Fruit fly (Drosophila melanogaster) whole organism, embryonic: ENCODE measurements around the gene CG3544.

Experiments used
- CG10267 ChIP-seq: fragments of 200-800 bp; sonication (Bioruptor generic); optimal IDR thresholded peaks from 2 replicates; lab custom pipeline; 2018; ENCODE audit warnings: missing biosample characterization, mild to moderate bottlenecking, missing genetic modification characterization, moderate library complexity
- CG10543 ChIP-seq: fragments of 200-800 bp; sonication (Bioruptor generic); optimal IDR thresholded peaks from 3 replicates; lab custom pipeline; 2017; ENCODE audit warnings: missing biosample characterization, mild to moderate bottlenecking, missing genetic modification characterization, moderate library complexity
- CG11398 ChIP-seq: fragments of 200-800 bp; sonication (Bioruptor generic); optimal IDR thresholded peaks from 2 replicates; lab custom pipeline; 2016; ENCODE audit warnings: missing biosample characterization, missing genetic modification characterization
- CG11504 ChIP-seq: fragments of 200-800 bp; sonication (Bioruptor generic); optimal IDR thresholded peaks from 3 replicates; lab custom pipeline; 2019; ENCODE audit warnings: missing biosample characterization, mild to moderate bottlenecking, missing genetic modification characterization, moderate library complexity
- CG1529 ChIP-seq: fragments of 200-800 bp; sonication (Bioruptor generic); optimal IDR thresholded peaks from 3 replicates; lab custom pipeline; 2018; ENCODE audit warnings: missing biosample characterization, missing genetic modification characterization
- CG15479 ChIP-seq: fragments of 200-800 bp; sonication (Bioruptor generic); optimal IDR thresholded peaks from 3 replicates; lab custom pipeline; 2019; ENCODE audit warnings: missing biosample characterization, mild to moderate bottlenecking, missing genetic modification characterization, moderate library complexity
- CG2889 ChIP-seq: fragments of 200-800 bp; sonication (Bioruptor generic); IDR thresholded peaks from 3 replicates; pipeline ENCODE4 v1.3.6; 2022; ENCODE audit warnings: missing biosample characterization, missing genetic modification characterization
- CG31224 ChIP-seq: fragments of 200-800 bp; sonication (Bioruptor generic); IDR thresholded peaks from 2 replicates; pipeline ENCODE4 v1.3.6; 2022; ENCODE audit warnings: missing biosample characterization, missing genetic modification characterization
- CG3281 ChIP-seq: fragments of 200-800 bp; sonication (Bioruptor generic); optimal IDR thresholded peaks from 3 replicates; lab custom pipeline; 2017; ENCODE audit warnings: missing biosample characterization, mild to moderate bottlenecking, missing genetic modification characterization
- CG33213 ChIP-seq: fragments of 200-800 bp; sonication (Bioruptor generic); optimal IDR thresholded peaks from 3 replicates; lab custom pipeline; 2016; ENCODE audit warnings: missing biosample characterization, missing genetic modification characterization
- CG3838 ChIP-seq: fragments of 200-800 bp; sonication (Bioruptor generic); optimal IDR thresholded peaks from 3 replicates; lab custom pipeline; 2016; ENCODE audit warnings: missing biosample characterization, missing genetic modification characterization
- CG43689 ChIP-seq: fragments of 200-800 bp; sonication (Bioruptor generic); IDR thresholded peaks from 2 replicates; pipeline ENCODE4 v1.3.6; 2022; ENCODE audit warnings: missing biosample characterization, missing genetic modification characterization
- CG4404 ChIP-seq: fragments of 200-800 bp; sonication (Bioruptor generic); IDR thresholded peaks from 2 replicates; pipeline ENCODE4 v1.3.6; 2022; ENCODE audit warnings: missing biosample characterization, missing genetic modification characterization
- CG4617 ChIP-seq: fragments of 200-800 bp; sonication (Bioruptor generic); optimal IDR thresholded peaks from 3 replicates; lab custom pipeline; 2016; ENCODE audit warnings: missing biosample characterization, missing genetic modification characterization, borderline replicate concordance
- CG4854 ChIP-seq: fragments of 200-800 bp; sonication (Bioruptor generic); optimal IDR thresholded peaks from 2 replicates; lab custom pipeline; 2016; ENCODE audit warnings: missing biosample characterization, missing genetic modification characterization, inconsistent platforms
- CG6175 ChIP-seq: fragments of 200-800 bp; sonication (Bioruptor generic); IDR thresholded peaks from 3 replicates; pipeline ENCODE4 v1.3.6; 2022; ENCODE audit warnings: missing biosample characterization, missing genetic modification characterization
- CG6683 ChIP-seq: fragments of 200-800 bp; sonication (Bioruptor generic); optimal IDR thresholded peaks from 2 replicates; lab custom pipeline; 2017; ENCODE audit warnings: missing biosample characterization, mild to moderate bottlenecking, missing genetic modification characterization, missing genetic modification reagents
- CG6689 ChIP-seq: fragments of 200-800 bp; sonication (Bioruptor generic); IDR thresholded peaks from 2 replicates; pipeline ENCODE4 v1.3.6; 2022; ENCODE audit warnings: missing biosample characterization, missing genetic modification characterization
- CG9727 ChIP-seq: fragments of 200-800 bp; sonication (Bioruptor generic); optimal IDR thresholded peaks from 3 replicates; lab custom pipeline; 2017; ENCODE audit warnings: missing biosample characterization, mild to moderate bottlenecking, missing genetic modification characterization
- Deaf1 ChIP-seq: fragments of 200-800 bp; optimal IDR thresholded peaks from 3 replicates; lab custom pipeline; 2019; ENCODE audit warnings: missing biosample characterization, mild to moderate bottlenecking, missing genetic modification characterization, moderate library complexity
- E2f1 ChIP-seq: fragments of 200-800 bp; sonication (Bioruptor generic); IDR thresholded peaks from 2 replicates; pipeline ENCODE4 v1.3.6; 2022; ENCODE audit warnings: missing biosample characterization, missing genetic modification characterization
- ERR ChIP-seq: fragments of 200-800 bp; sonication (Bioruptor generic); optimal IDR thresholded peaks from 2 replicates; lab custom pipeline; 2016; ENCODE audit warnings: missing biosample characterization, missing genetic modification characterization
- Fer2 ChIP-seq: fragments of 200-800 bp; sonication (Bioruptor generic); optimal IDR thresholded peaks from 2 replicates; lab custom pipeline; 2018; ENCODE audit warnings: missing biosample characterization, mild to moderate bottlenecking, missing genetic modification characterization, moderate library complexity
- Meics ChIP-seq: fragments of 200-800 bp; sonication (Bioruptor generic); optimal IDR thresholded peaks from 2 replicates; lab custom pipeline; 2017; ENCODE audit warnings: missing biosample characterization, mild to moderate bottlenecking, missing genetic modification characterization
- Opbp ChIP-seq: fragments of 200-800 bp; sonication (Bioruptor generic); IDR thresholded peaks from 3 replicates; pipeline ENCODE4 v1.3.6; 2022; ENCODE audit warnings: missing biosample characterization, missing genetic modification characterization; ENCODE audit not compliant: partially characterized antibody
- PHDP ChIP-seq: fragments of 200-800 bp; sonication (Bioruptor generic); optimal IDR thresholded peaks from 3 replicates; lab custom pipeline; 2018; ENCODE audit warnings: missing biosample characterization, mild to moderate bottlenecking, missing genetic modification characterization, moderate library complexity
- Pdp1 ChIP-seq, 2 experiments: fragments of 200-800 bp; sonication (Bioruptor generic); optimal IDR thresholded peaks; 3 replicates each; lab custom pipeline; 2016; ENCODE audit warnings: missing biosample characterization in 2 of 2, missing genetic modification characterization in 2 of 2, mild to moderate bottlenecking in 1 of 2, moderate library complexity in 1 of 2
- Poxn ChIP-seq: fragments of 200-800 bp; sonication (Bioruptor generic); IDR thresholded peaks from 2 replicates; pipeline ENCODE4 v1.3.6; 2022; ENCODE audit warnings: missing biosample characterization, missing genetic modification characterization
- ase ChIP-seq: fragments of 200-800 bp; sonication (Bioruptor generic); IDR thresholded peaks from 3 replicates; pipeline ENCODE4 v1.3.6; 2022; ENCODE audit warnings: missing biosample characterization, missing genetic modification characterization
- bbx ChIP-seq: fragments of 200-800 bp; sonication (Bioruptor generic); IDR thresholded peaks from 2 replicates; pipeline ENCODE4 v1.3.6; 2022; ENCODE audit warnings: missing biosample characterization, missing genetic modification characterization; ENCODE audit not compliant: partially characterized antibody
- bcd ChIP-seq: fragments of 200-800 bp; sonication (Bioruptor generic); optimal IDR thresholded peaks from 2 replicates; lab custom pipeline; 2017; ENCODE audit warnings: missing biosample characterization, mild to moderate bottlenecking, missing genetic modification characterization
- cas ChIP-seq: fragments of 200-800 bp; sonication (Bioruptor generic); IDR thresholded peaks from 2 replicates; pipeline ENCODE4 v1.3.6; 2022; ENCODE audit warnings: missing biosample characterization, missing genetic modification characterization
- chif ChIP-seq, 2 experiments: fragments of 200-800 bp; sonication (Bioruptor generic); optimal IDR thresholded peaks; 3 replicates each; lab custom pipeline; 2016; ENCODE audit warnings: missing biosample characterization in 2 of 2, missing genetic modification characterization in 2 of 2
- fd102C ChIP-seq: fragments of 200-800 bp; sonication (Bioruptor generic); optimal IDR thresholded peaks from 2 replicates; lab custom pipeline; 2018; ENCODE audit warnings: missing biosample characterization, mild to moderate bottlenecking, missing genetic modification characterization, moderate library complexity
- ftz-f1 ChIP-seq: fragments of 200-800 bp; sonication (Bioruptor generic); optimal IDR thresholded peaks from 2 replicates; lab custom pipeline; 2016; ENCODE audit warnings: missing biosample characterization, missing genetic modification characterization
- gem ChIP-seq: fragments of 200-800 bp; sonication (Bioruptor generic); optimal IDR thresholded peaks from 2 replicates; lab custom pipeline; 2019; ENCODE audit warnings: missing biosample characterization, mild to moderate bottlenecking, missing genetic modification characterization, moderate library complexity
- grau ChIP-seq: fragments of 200-800 bp; optimal IDR thresholded peaks from 3 replicates; lab custom pipeline; 2019; ENCODE audit warnings: missing biosample characterization, mild to moderate bottlenecking, missing genetic modification characterization, moderate library complexity
- gsb-n ChIP-seq: fragments of 200-800 bp; sonication (Bioruptor generic); optimal IDR thresholded peaks from 3 replicates; lab custom pipeline; 2018; ENCODE audit warnings: missing biosample characterization, mild to moderate bottlenecking, missing genetic modification characterization
- gt ChIP-seq: fragments of 200-800 bp; sonication (Bioruptor generic); IDR thresholded peaks from 2 replicates; pipeline ENCODE4 v1.3.6; 2022; ENCODE audit warnings: missing biosample characterization, missing genetic modification characterization
- lab ChIP-seq: fragments of 200-800 bp; sonication (Bioruptor generic); optimal IDR thresholded peaks from 3 replicates; lab custom pipeline; 2017; ENCODE audit warnings: missing biosample characterization, missing genetic modification characterization, mild to moderate bottlenecking, moderate library complexity, missing genetic modification reagents
- nerfin-1 ChIP-seq: fragments of 200-800 bp; sonication (Bioruptor generic); optimal IDR thresholded peaks from 3 replicates; lab custom pipeline; 2019; ENCODE audit warnings: missing biosample characterization, mild to moderate bottlenecking, missing genetic modification characterization, moderate library complexity
- p53 ChIP-seq: fragments of 200-800 bp; sonication (Bioruptor generic); optimal IDR thresholded peaks from 2 replicates; lab custom pipeline; 2016; ENCODE audit warnings: missing biosample characterization, missing genetic modification characterization
- peb ChIP-seq: fragments of 200-800 bp; sonication (Bioruptor generic); IDR thresholded peaks from 2 replicates; pipeline ENCODE4 v1.3.6; 2022; ENCODE audit warnings: missing biosample characterization, missing genetic modification characterization
- pfk ChIP-seq: fragments of 200-800 bp; sonication (Bioruptor generic); optimal IDR thresholded peaks from 2 replicates; lab custom pipeline; 2018; ENCODE audit warnings: missing biosample characterization, mild to moderate bottlenecking, missing genetic modification characterization, moderate library complexity
- ranshi ChIP-seq: fragments of 200-800 bp; sonication (Bioruptor generic); IDR thresholded peaks from 2 replicates; pipeline ENCODE4 v1.3.6; 2022; ENCODE audit warnings: missing biosample characterization, missing genetic modification characterization
- rib ChIP-seq: fragments of 200-800 bp; sonication (Bioruptor generic); IDR thresholded peaks from 2 replicates; pipeline ENCODE4 v1.3.6; 2022; ENCODE audit warnings: missing biosample characterization, missing genetic modification characterization
- ro ChIP-seq: fragments of 200-800 bp; sonication (Bioruptor generic); IDR thresholded peaks from 2 replicates; pipeline ENCODE4 v1.3.6; 2022; ENCODE audit warnings: missing biosample characterization, missing genetic modification characterization
- sqz ChIP-seq: fragments of 200-800 bp; sonication (Bioruptor generic); optimal IDR thresholded peaks from 3 replicates; lab custom pipeline; 2018; ENCODE audit warnings: missing biosample characterization, mild to moderate bottlenecking, missing genetic modification characterization
- sug ChIP-seq: fragments of 200-800 bp; optimal IDR thresholded peaks from 2 replicates; lab custom pipeline; 2019; ENCODE audit warnings: missing biosample characterization, mild to moderate bottlenecking, missing genetic modification characterization, moderate library complexity
- tap ChIP-seq: fragments of 200-800 bp; optimal IDR thresholded peaks from 3 replicates; lab custom pipeline; 2019; ENCODE audit warnings: missing biosample characterization, mild to moderate bottlenecking, missing genetic modification characterization, moderate library complexity

Gene CG3544

DNA sequence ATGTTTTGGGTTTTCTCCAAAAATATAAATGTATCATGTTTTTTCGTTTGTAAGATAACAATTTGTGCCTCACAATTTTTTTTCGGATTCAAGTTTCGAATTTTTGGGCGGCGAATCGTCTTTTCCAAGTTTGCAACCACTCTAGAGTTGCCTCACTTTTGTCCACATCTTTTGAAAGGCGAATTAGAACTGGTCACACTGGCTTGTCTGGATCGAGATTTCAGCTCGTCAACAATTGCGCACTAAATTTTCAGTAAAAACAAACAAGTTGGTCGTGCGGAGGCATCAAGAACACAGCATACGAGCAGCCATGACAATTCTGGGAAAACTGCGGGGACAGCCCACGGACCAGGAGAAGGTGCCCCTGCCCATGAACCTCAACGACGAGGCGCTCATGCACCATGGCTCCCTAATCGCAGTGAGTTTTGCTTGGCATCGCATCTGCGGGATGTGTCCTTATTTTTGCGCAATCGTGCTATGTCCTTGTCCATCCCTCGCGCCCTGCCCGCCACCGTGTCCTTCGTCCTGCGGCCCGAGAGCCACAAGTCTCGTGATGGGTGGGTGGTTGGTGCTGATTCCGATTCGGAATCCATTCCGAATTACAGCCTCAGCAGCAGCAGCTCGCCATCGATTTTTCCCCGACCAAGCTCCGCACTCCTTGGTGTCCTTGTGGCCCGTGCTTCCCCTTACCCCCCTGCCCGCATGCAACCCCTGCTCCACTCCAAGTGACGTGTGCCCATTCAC, 37.3 kb downstream of the CG3544 start, which contains the start of gene CG3662:
Gene CG3662 (plus strand): TSS at position 48 of the 744 bp plus-strand sequence.
- TF ChIP-seq rib (GFP tag; lab: Robert Waterston, UW) = no peak
- no peak for TF ChIP-seq Poxn (GFP tag; lab: Robert Waterston, UW)
- TF ChIP-seq gt (GFP tag; lab: Robert Waterston, UW) = no peak
- peak in 1 of 2 experiments; percentile 44 for TF ChIP-seq Pdp1 (GFP tag; optimal IDR thresholded peaks at IDR 0.05; lab: Kevin White, UChicago)
- no peak for TF ChIP-seq CG6175 (GFP tag; lab: Robert Waterston, UW)
- TF ChIP-seq tap (tag; lab: Kevin White, UChicago) = no peak
- no peak for TF ChIP-seq fd102C (GFP tag; lab: Kevin White, UChicago)
- TF ChIP-seq CG10267 = peak; percentile 55
- no peak for TF ChIP-seq CG6683
- no peak for TF ChIP-seq Fer2 (tag; lab: Kevin White, UChicago)
- no peak for TF ChIP-seq pfk (GFP tag; lab: Kevin White, UChicago)
- TF ChIP-seq ro (GFP tag; lab: Robert Waterston, UW) = no peak
- TF ChIP-seq CG11504 (tag; lab: Kevin White, UChicago) = peak; percentile 46
- TF ChIP-seq CG4854 (GFP tag; lab: Kevin White, UChicago) = no peak
- TF ChIP-seq CG4617 (GFP tag; lab: Kevin White, UChicago) = peak; percentile 87
- no peak for TF ChIP-seq CG6689 (GFP tag; lab: Robert Waterston, UW)
- no peak for TF ChIP-seq peb (GFP tag; lab: Robert Waterston, UW)
- no peak for TF ChIP-seq CG3281 (GFP tag; lab: Kevin White, UChicago)
- TF ChIP-seq sug (tag; lab: Kevin White, UChicago) = peak; percentile 36
- TF ChIP-seq lab (GFP tag; lab: Kevin White, UChicago) = no peak
- no peak for TF ChIP-seq CG10543 (GFP tag; lab: Kevin White, UChicago)
- no peak for TF ChIP-seq CG4404
- peak; percentile 16 for TF ChIP-seq bcd
- TF ChIP-seq CG43689 (GFP tag; lab: Robert Waterston, UW) = no peak
- TF ChIP-seq CG15479 (GFP tag; lab: Kevin White, UChicago) = peak; percentile 81
- TF ChIP-seq CG9727 (GFP tag; lab: Kevin White, UChicago) = no peak
- TF ChIP-seq bbx (GFP tag; lab: Robert Waterston, UW) = peak; percentile 33; the same call in 1 of the 2 replicates
- TF ChIP-seq CG31224 = no peak
- no peak for TF ChIP-seq CG11398 (GFP tag; lab: Kevin White, UChicago)
- TF ChIP-seq sqz (GFP tag; lab: Kevin White, UChicago) = no peak
- TF ChIP-seq Deaf1 (tag; lab: Kevin White, UChicago) = peak; percentile 85
- no peak for TF ChIP-seq ftz-f1 (GFP tag; lab: Kevin White, UChicago)
- TF ChIP-seq Opbp (GFP tag; lab: Robert Waterston, UW) = peak; percentile 64; the same call in 2 of the 3 replicates
- TF ChIP-seq CG3838 (GFP tag; lab: Kevin White, UChicago) = no peak
- no peak for TF ChIP-seq gsb-n (tag; lab: Kevin White, UChicago)
- peak; percentile 11 for TF ChIP-seq p53 (GFP tag; lab: Kevin White, UChicago)
- TF ChIP-seq ranshi (GFP tag; lab: Robert Waterston, UW) = no peak
- TF ChIP-seq nerfin-1 (tag; lab: Kevin White, UChicago) = no peak
- no peak for TF ChIP-seq E2f1 (GFP tag; lab: Robert Waterston, UW)
- TF ChIP-seq CG1529 (GFP tag; lab: Kevin White, UChicago) = no peak
- no peak for TF ChIP-seq ase (GFP tag; lab: Robert Waterston, UW)
- peak; percentile 19 for TF ChIP-seq grau
- TF ChIP-seq CG2889 (GFP tag; lab: Robert Waterston, UW) = no peak
- TF ChIP-seq Meics (GFP tag; lab: Kevin White, UChicago) = no peak
- TF ChIP-seq CG33213 (GFP tag; lab: Kevin White, UChicago) = peak; percentile 22
- TF ChIP-seq cas (GFP tag; lab: Robert Waterston, UW) = no peak
- TF ChIP-seq ERR (GFP tag; lab: Kevin White, UChicago) = no peak
- TF ChIP-seq gem (tag; lab: Kevin White, UChicago) = no peak
- no peak for TF ChIP-seq chif (GFP tag; optimal IDR thresholded peaks at IDR 0.05; lab: Kevin White, UChicago)
- TF ChIP-seq PHDP (tag; lab: Kevin White, UChicago) = peak; percentile 3
